Worm (Caenorhabditis elegans) whole organism, L4 larva: ENCODE measurements around the gene Y54G11A.19.

Source experiments
- D1046.2 ChIP-seq: fragments of 200-800 bp; sonication (Bioruptor generic); IDR thresholded peaks from 2 replicates; pipeline ENCODE4 v1.3.6; 2022; ENCODE audit warnings: missing genetic modification characterization, missing compliant biosample characterization
- F10B5.3 ChIP-seq: sonication (generic microtip); optimal IDR thresholded peaks from 2 replicates; lab custom pipeline; 2016; ENCODE audit warnings: mild to moderate bottlenecking, missing genetic modification characterization, missing compliant biosample characterization
- F26F4.8 ChIP-seq: fragments of 200-800 bp; sonication (Bioruptor generic); conservative IDR thresholded peaks from 2 replicates; pipeline ENCODE4 v1.3.6; 2022; ENCODE audit warnings: missing genetic modification characterization, missing compliant biosample characterization
- F37D6.2 ChIP-seq: sonication (generic microtip); optimal IDR thresholded peaks from 2 replicates; lab custom pipeline; 2016; ENCODE audit warnings: mild to moderate bottlenecking, missing genetic modification characterization, missing compliant biosample characterization
- R02D3.7 ChIP-seq: fragments of 150-350 bp; sonication (generic microtip); optimal IDR thresholded peaks from 3 replicates; lab custom pipeline; 2014; ENCODE audit warnings: missing biosample characterization, missing genetic modification characterization
- T26A8.4 ChIP-seq: fragments of 200-800 bp; sonication (Bioruptor generic); IDR thresholded peaks from 2 replicates; pipeline ENCODE4 v1.3.6; 2022; ENCODE audit warnings: missing genetic modification characterization, missing compliant biosample characterization
- Y105C5A.15 ChIP-seq: fragments of 200-800 bp; sonication (Bioruptor generic); IDR thresholded peaks from 2 replicates; pipeline ENCODE4 v1.3.6; 2022; ENCODE audit warnings: missing genetic modification characterization, missing compliant biosample characterization
- Y5F2A.4 ChIP-seq: fragments of 200-800 bp; sonication (Bioruptor generic); optimal IDR thresholded peaks from 2 replicates; lab custom pipeline; 2018; ENCODE audit warnings: mild to moderate bottlenecking, missing genetic modification characterization, missing compliant biosample characterization
- ZK337.2 ChIP-seq: fragments of 200-800 bp; sonication (Bioruptor generic); IDR thresholded peaks from 2 replicates; pipeline ENCODE4 v1.3.6; 2022; ENCODE audit warnings: missing genetic modification reagents, missing genetic modification characterization, missing compliant biosample characterization
- ZK546.5 ChIP-seq, 2 experiments: sonication (generic microtip); optimal IDR thresholded peaks; 2 replicates each; lab custom pipeline; 2017; ENCODE audit warnings: missing biosample characterization in 2 of 2, missing genetic modification characterization in 2 of 2
- ama-1 ChIP-seq: fragments of 150-350 bp; optimal IDR thresholded peaks from 2 replicates; lab custom pipeline; 2014; ENCODE audit warnings: inconsistent platforms, mixed read lengths
- ceh-20 ChIP-seq: fragments of 200-800 bp; sonication (Bioruptor generic); IDR thresholded peaks from 2 replicates; pipeline ENCODE4 v1.3.6; 2022; ENCODE audit warnings: missing genetic modification reagents, missing genetic modification characterization, missing compliant biosample characterization
- ceh-62 ChIP-seq: sonication (generic microtip); optimal IDR thresholded peaks from 2 replicates; lab custom pipeline; 2017; ENCODE audit warnings: missing biosample characterization, missing genetic modification characterization
- daf-16 ChIP-seq, 3 experiments: sonication (generic microtip); optimal IDR thresholded peaks; 2 replicates each; lab custom pipeline; 2016 to 2017; ENCODE audit warnings: missing genetic modification characterization in 3 of 3, missing genetic modification reagents in 3 of 3, mild to moderate bottlenecking in 2 of 3, missing compliant biosample characterization in 2 of 3, missing biosample characterization in 1 of 3, moderate library complexity in 1 of 3
- duxl-1 ChIP-seq: sonication (generic microtip); optimal IDR thresholded peaks from 2 replicates; lab custom pipeline; 2016; ENCODE audit warnings: mild to moderate bottlenecking, missing genetic modification characterization, moderate library complexity, missing compliant biosample characterization; ENCODE audit not compliant: poor library complexity
- dve-1 ChIP-seq: sonication (generic microtip); optimal IDR thresholded peaks from 2 replicates; lab custom pipeline; 2017; ENCODE audit warnings: antibody characterized with exemption, mild to moderate bottlenecking, missing genetic modification characterization, missing compliant biosample characterization; ENCODE audit not compliant: insufficient read depth
- egl-43 ChIP-seq: fragments of 200-800 bp; sonication (Bioruptor generic); IDR thresholded peaks from 2 replicates; pipeline ENCODE4 v1.3.6; 2022; ENCODE audit warnings: missing genetic modification reagents, missing genetic modification characterization, missing compliant biosample characterization
- gei-8 ChIP-seq: fragments of 200-800 bp; sonication (Bioruptor generic); optimal IDR thresholded peaks from 2 replicates; lab custom pipeline; 2018; ENCODE audit warnings: mild to moderate bottlenecking, missing genetic modification characterization, missing compliant biosample characterization
- hlh-30 ChIP-seq: sonication (generic microtip); optimal IDR thresholded peaks from 2 replicates; lab custom pipeline; 2017; ENCODE audit warnings: antibody characterized with exemption, mild to moderate bottlenecking, missing genetic modification characterization, missing compliant biosample characterization; ENCODE audit not compliant: insufficient read depth
- lim-7 ChIP-seq: fragments of 200-800 bp; sonication (Bioruptor generic); IDR thresholded peaks from 2 replicates; pipeline ENCODE4 v1.3.6; 2022; ENCODE audit warnings: missing genetic modification characterization, missing compliant biosample characterization
- lin-29 ChIP-seq: fragments of 200-800 bp; sonication (Bioruptor generic); IDR thresholded peaks from 2 replicates; pipeline ENCODE4 v1.3.6; 2022; ENCODE audit warnings: missing genetic modification reagents, missing genetic modification characterization, missing compliant biosample characterization
- lin-39 ChIP-seq: fragments of 150-350 bp; optimal IDR thresholded peaks from 2 replicates; lab custom pipeline; 2014; ENCODE audit warnings: missing biosample characterization, missing genetic modification reagents, missing genetic modification characterization
- lir-3 ChIP-seq: sonication (generic microtip); optimal IDR thresholded peaks from 2 replicates; lab custom pipeline; 2016; ENCODE audit warnings: mild to moderate bottlenecking, missing genetic modification characterization, missing compliant biosample characterization
- madf-5 ChIP-seq, 2 experiments: fragments of 200-800 bp; sonication (Bioruptor generic); IDR thresholded peaks; 2 replicates each; pipeline ENCODE4 v1.3.6; 2022; ENCODE audit warnings: missing compliant biosample characterization in 2 of 2, missing genetic modification characterization in 2 of 2
- madf-9 ChIP-seq: fragments of 200-800 bp; sonication (Bioruptor generic); conservative IDR thresholded peaks from 2 replicates; pipeline ENCODE4 v1.3.6; 2022; ENCODE audit warnings: missing genetic modification reagents, missing genetic modification characterization, missing compliant biosample characterization
- mep-1 ChIP-seq: fragments of 150-350 bp; sonication (generic microtip); optimal IDR thresholded peaks from 3 replicates; lab custom pipeline; 2014; ENCODE audit warnings: missing biosample characterization, missing genetic modification characterization
- mes-2 ChIP-seq: sonication (generic microtip); optimal IDR thresholded peaks from 2 replicates; lab custom pipeline; 2016; ENCODE audit warnings: missing genotype, mild to moderate bottlenecking, missing genetic modification characterization, missing compliant biosample characterization; ENCODE audit not compliant: poor library complexity, severe bottlenecking
- mxl-2 ChIP-seq: fragments of 200-800 bp; sonication (Bioruptor generic); conservative IDR thresholded peaks from 2 replicates; pipeline ENCODE4 v1.3.6; 2022; ENCODE audit warnings: missing genetic modification reagents, missing genetic modification characterization, missing compliant biosample characterization
- mxl-3 ChIP-seq: fragments of 200-800 bp; sonication (Bioruptor generic); optimal IDR thresholded peaks from 2 replicates; lab custom pipeline; 2018; ENCODE audit warnings: mild to moderate bottlenecking, missing genetic modification characterization, missing compliant biosample characterization
- nhr-237 ChIP-seq: sonication (generic microtip); optimal IDR thresholded peaks from 2 replicates; lab custom pipeline; 2017; ENCODE audit warnings: missing biosample characterization, missing genetic modification characterization
- nhr-42 ChIP-seq: fragments of 200-800 bp; sonication (Bioruptor generic); IDR thresholded peaks from 2 replicates; pipeline ENCODE4 v1.3.6; 2022; ENCODE audit warnings: missing genetic modification characterization, missing compliant biosample characterization
- nhr-6 ChIP-seq: fragments of 150-350 bp; optimal IDR thresholded peaks from 2 replicates; lab custom pipeline; 2014; ENCODE audit warnings: missing biosample characterization, missing genetic modification characterization
- pqm-1 ChIP-seq: sonication (generic microtip); optimal IDR thresholded peaks from 2 replicates; lab custom pipeline; 2017; ENCODE audit warnings: missing biosample characterization, missing genetic modification characterization
- sdz-12 ChIP-seq: fragments of 200-800 bp; sonication (Bioruptor generic); optimal IDR thresholded peaks from 2 replicates; lab custom pipeline; 2018; ENCODE audit warnings: mild to moderate bottlenecking, missing genetic modification characterization, missing compliant biosample characterization
- set-16 ChIP-seq: fragments of 200-800 bp; sonication (Bioruptor generic); IDR thresholded peaks from 2 replicates; pipeline ENCODE4 v1.3.6; 2022; ENCODE audit warnings: missing genetic modification reagents, missing genetic modification characterization, missing compliant biosample characterization
- unc-62 ChIP-seq, 3 experiments: fragments of 150-350 bp in 1 of 3; sonication (generic microtip); optimal IDR thresholded peaks in 2 of 3; peaks in 1 of 3; 1 replicate in 1 of 3; 2 replicates in 2 of 3; lab custom pipeline; 2014 to 2017; ENCODE audit warnings: missing biosample characterization in 3 of 3, missing genetic modification characterization in 3 of 3, missing genetic modification reagents in 3 of 3, missing genotype in 1 of 3
- zag-1 ChIP-seq: fragments of 150-350 bp; optimal IDR thresholded peaks from 2 replicates; lab custom pipeline; 2014; ENCODE audit warnings: missing biosample characterization, missing genetic modification characterization
- zfp-3 ChIP-seq: fragments of 200-800 bp; sonication (Bioruptor generic); conservative IDR thresholded peaks from 2 replicates; pipeline ENCODE4 v1.3.6; 2022; ENCODE audit warnings: missing genetic modification reagents, missing genetic modification characterization, missing compliant biosample characterization
- ztf-11 ChIP-seq: fragments of 150-350 bp; optimal IDR thresholded peaks from 2 replicates; lab custom pipeline; 2014; ENCODE audit warnings: missing biosample characterization, missing genetic modification characterization
- ztf-7 ChIP-seq: fragments of 150-350 bp; optimal IDR thresholded peaks from 2 replicates; lab custom pipeline; 2014; ENCODE audit warnings: missing biosample characterization, missing genetic modification characterization

Y54G11A.19 gene

ce11 chrII:14269142-14269593 lies 12.5 kb upstream of the Y54G11A.19 start, which contains the start of gene Y54G11A.1:
Y54G11A.1 (minus strand) TSS chrII:14269192.
- TF ChIP-seq madf-5 (GFP tag; IDR thresholded peaks at IDR 0.05; lab: Robert Waterston, UW) (no peak), D1046.2 (GFP tag; lab: Robert Waterston, UW) (no peak), ZK337.2 (GFP tag; lab: Robert Waterston, UW) (no peak), lin-39 (tag; lab: Kevin White, UChicago) (no peak), ama-1 (lab: Kevin White, UChicago) (no peak)

DNA sequence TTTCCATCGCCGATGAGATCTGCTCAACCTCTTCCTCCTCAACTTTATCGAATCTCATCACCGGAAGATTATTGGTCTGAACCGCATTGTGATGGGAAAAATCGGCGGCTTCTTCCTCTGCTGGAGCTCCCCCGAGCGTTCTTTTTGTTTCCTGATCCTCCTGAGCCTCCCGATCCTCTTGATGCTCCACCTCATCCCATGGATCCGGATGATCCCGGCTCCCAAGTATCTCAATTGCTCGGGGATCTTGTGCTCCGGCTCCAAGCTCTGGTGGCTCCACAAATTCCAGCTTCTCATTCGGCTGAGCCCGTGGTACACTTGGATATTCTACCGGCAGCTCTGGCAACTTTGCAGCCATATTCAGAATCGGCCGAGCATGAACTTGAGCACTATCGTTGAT lies 1.3 kb upstream of the Y54G11A.19 start:
- TF ChIP-seq set-16 (peak; percentile 76), unc-62 (GFP tag; optimal IDR thresholded peaks at IDR 0.05 in 1 of 2; lab: Kevin White, UChicago) (no peak), unc-62 (tag; optimal IDR thresholded peaks at IDR 0.05; lab: Kevin White, UChicago) (no peak), Y5F2A.4 (GFP tag; lab: Kevin White, UChicago) (no peak), egl-43 (GFP tag; lab: Robert Waterston, UW) (no peak), F26F4.8 (GFP tag; lab: Robert Waterston, UW) (no peak), nhr-237 (tag; lab: Kevin White, UChicago) (no peak), zfp-3 (no peak)

ce11 chrII:14255850-14256249 lies 829 bp downstream of the Y54G11A.19 start:
- TF ChIP-seq gei-8 (GFP tag; lab: Kevin White, UChicago) = peak; percentile 14
- peak; percentile 41; the same call in 1 of the 2 replicates for TF ChIP-seq nhr-42 (GFP tag; lab: Robert Waterston, UW)
- no peak for TF ChIP-seq madf-5 (GFP tag; IDR thresholded peaks at IDR 0.05; lab: Robert Waterston, UW)

ce11 chrII:14252057-14252456 lies 4.6 kb downstream of the Y54G11A.19 start, which contains the start of gene Y54G11A.2:
Y54G11A.2 (plus strand) TSS chrII:14252357.
- no peak for TF ChIP-seq ztf-7 (tag; lab: Kevin White, UChicago)
- TF ChIP-seq duxl-1 (tag; lab: Kevin White, UChicago) = no peak
- TF ChIP-seq lir-3 (tag; lab: Kevin White, UChicago) = no peak

- peak; percentile 53; the same call in 1 of the 2 replicates for TF ChIP-seq lim-7
- peak; percentile 91 for TF ChIP-seq mxl-3 (GFP tag; lab: Kevin White, UChicago)
- peak; percentile 93 for TF ChIP-seq dve-1 (tag; lab: Kevin White, UChicago)
- TF ChIP-seq lin-29 (GFP tag; lab: Robert Waterston, UW) = peak; percentile 85
- peak; percentile 93 for TF ChIP-seq T26A8.4
- no peak for TF ChIP-seq lin-39 (tag; lab: Kevin White, UChicago)
- peak; percentile 2 for TF ChIP-seq ceh-62 (tag; lab: Kevin White, UChicago)
- peak; percentile 78 for TF ChIP-seq sdz-12 (GFP tag; lab: Kevin White, UChicago)
- TF ChIP-seq hlh-30 = peak; percentile 98
- no peak for TF ChIP-seq ztf-11 (tag; lab: Kevin White, UChicago)
- TF ChIP-seq madf-9 = peak; percentile 60
- TF ChIP-seq ZK546.5 (tag; optimal IDR thresholded peaks at IDR 0.05; lab: Kevin White, UChicago) = peak in 1 of 2 experiments; percentile 37
- peak; percentile 89 for TF ChIP-seq ceh-20
- TF ChIP-seq pqm-1 = no peak
- TF ChIP-seq Y5F2A.4 (GFP tag; lab: Kevin White, UChicago) = peak; percentile 59
- peak; percentile 96 for TF ChIP-seq mep-1
- no peak for TF ChIP-seq R02D3.7 (tag; lab: Kevin White, UChicago)
- no peak for TF ChIP-seq zag-1 (tag; lab: Kevin White, UChicago)
- TF ChIP-seq unc-62 (GFP tag; optimal IDR thresholded peaks at IDR 0.05 in 1 of 2; lab: Kevin White, UChicago) = peak in 1 of 2 experiments; percentile 99
- peak; percentile 5 for TF ChIP-seq unc-62 (tag; optimal IDR thresholded peaks at IDR 0.05; lab: Kevin White, UChicago)
- TF ChIP-seq nhr-6 (tag; lab: Kevin White, UChicago) = peak; percentile 82
- TF ChIP-seq mxl-2 (GFP tag; lab: Robert Waterston, UW) = 0 out of 2 replicates have a peak, but pooled peaks have one; percentile 18
- peak; percentile 84 for TF ChIP-seq F10B5.3
- peak; percentile 88 for TF ChIP-seq mes-2 (tag; lab: Kevin White, UChicago)
- TF ChIP-seq daf-16 (GFP tag; optimal IDR thresholded peaks at IDR 0.05; lab: Kevin White, UChicago) = peak; percentile 65 to 73
- peak; percentile 56 for TF ChIP-seq daf-16 (tag; optimal IDR thresholded peaks at IDR 0.05; lab: Kevin White, UChicago)
- peak; percentile 85 for TF ChIP-seq Y105C5A.15 (GFP tag; lab: Robert Waterston, UW)
- peak; percentile 90 for TF ChIP-seq F37D6.2 (tag; lab: Kevin White, UChicago)
These were observed 5.2 kb downstream of the Y54G11A.19 start for ce11 chrII:14251400-14251940.
